Worm (Caenorhabditis elegans): ENCODE measurements around the gene K06A4.6.

K06A4.6 gene

DNA sequence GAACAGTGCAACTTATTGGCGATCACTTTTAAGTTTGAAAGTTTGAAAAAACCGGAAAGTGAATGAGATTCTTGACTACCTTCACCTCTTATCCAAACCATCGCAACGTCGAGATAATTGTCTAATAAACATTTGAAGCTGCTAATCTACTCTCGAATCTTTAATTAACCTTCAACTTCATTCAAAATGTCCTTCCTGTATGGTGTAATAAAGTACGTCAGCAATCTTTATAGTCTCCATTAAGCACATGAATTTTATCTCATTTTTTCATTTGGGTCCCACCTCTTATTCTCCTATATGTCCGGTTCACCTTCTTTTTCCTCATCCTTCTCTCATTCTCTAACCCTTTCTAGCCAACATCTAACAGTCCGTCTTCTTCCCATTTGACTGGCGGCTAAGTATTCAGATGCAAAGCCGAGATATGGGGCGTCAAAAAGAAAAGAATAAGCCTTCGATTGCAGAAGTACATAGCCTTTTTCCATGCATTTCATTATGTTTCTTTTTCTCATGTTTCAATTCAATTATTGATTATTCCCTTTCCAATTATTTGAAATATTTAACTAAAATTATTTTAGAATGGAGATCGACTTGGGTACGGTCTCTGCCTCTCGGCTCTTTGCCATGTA is 20.5 kb upstream of the K06A4.6 start, which contains the start of gene swt-5:
Gene swt-5, plus strand, starts transcription at position 576 of the 626 bp plus-strand sequence.
- TF ChIP-seq lsy-27 (tag; optimal IDR thresholded peaks at IDR 0.05; ENCODE audit: borderline replicate concordance, insufficient read depth) (no peak), K11D2.4 (GFP tag; IDR thresholded peaks at IDR 0.05) (no peak), dpff-1 (tag; optimal IDR thresholded peaks at IDR 0.05) (no peak), lin-35 (GFP tag; optimal IDR thresholded peaks at IDR 0.05) (no peak), ceh-40 (GFP tag; IDR thresholded peaks at IDR 0.05) (no peak), aptf-2 (GFP tag; conservative IDR thresholded peaks at IDR 0.05) (no peak), D2030.7 (GFP tag; IDR thresholded peaks at IDR 0.05) (no peak), attf-6 (GFP tag; IDR thresholded peaks at IDR 0.05) (no peak), ceh-27 (GFP tag; optimal IDR thresholded peaks at IDR 0.05) (no peak), atf-7 (tag; optimal IDR thresholded peaks at IDR 0.05) (no peak), die-1 (tag; optimal IDR thresholded peaks at IDR 0.05) (no peak), let-526 (GFP tag; IDR thresholded peaks at IDR 0.05) (no peak), C06A6.2 (GFP tag; conservative IDR thresholded peaks at IDR 0.05) (no peak), ztf-18 (tag; optimal IDR thresholded peaks at IDR 0.05) (no peak), snpc-3.4 (tag; optimal IDR thresholded peaks at IDR 0.05) (no peak), sptf-2 (GFP tag; optimal IDR thresholded peaks at IDR 0.05) (no peak), F49E8.2 (tag; optimal IDR thresholded peaks at IDR 0.05; ENCODE audit: insufficient read depth) (no peak), zim-3 (tag; optimal IDR thresholded peaks at IDR 0.05) (no peak)

DNA sequence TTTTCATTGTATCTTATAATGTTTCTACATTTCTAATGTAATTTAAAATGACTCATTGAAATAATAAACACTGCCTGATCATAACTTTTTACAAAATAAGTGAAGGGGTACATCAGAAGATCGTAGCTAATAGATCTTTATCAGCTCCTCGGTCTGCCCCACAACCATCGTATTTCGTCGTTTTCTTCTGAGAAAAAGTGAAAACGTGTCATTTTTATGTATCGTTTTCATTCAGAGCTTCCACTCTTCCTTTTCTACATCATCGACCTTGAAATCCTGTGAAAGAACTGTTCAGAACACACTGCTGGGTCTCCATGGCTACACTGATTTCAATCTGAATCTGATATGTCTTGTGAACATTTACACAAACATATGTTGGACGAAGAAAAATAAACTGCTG is 18.8 kb upstream of the K06A4.6 start:
- TF ChIP-seq lsy-27 (tag; optimal IDR thresholded peaks at IDR 0.05; ENCODE audit: borderline replicate concordance, insufficient read depth): no peak
- no peak for TF ChIP-seq chd-7 (tag; optimal IDR thresholded peaks at IDR 0.05)
- no peak for TF ChIP-seq rcor-1 (GFP tag; IDR thresholded peaks at IDR 0.05)
- no peak for TF ChIP-seq lag-1 (GFP tag; IDR thresholded peaks at IDR 0.05)
- TF ChIP-seq hsf-1 (GFP tag; IDR thresholded peaks at IDR 0.05): no peak
- no peak for TF ChIP-seq D2030.7 (GFP tag; IDR thresholded peaks at IDR 0.05)
- TF ChIP-seq lin-54 (GFP tag; optimal IDR thresholded peaks at IDR 0.05): no peak
- no peak for TF ChIP-seq lin-26 (GFP tag; IDR thresholded peaks at IDR 0.05)
- TF ChIP-seq nhr-179 (tag; optimal IDR thresholded peaks at IDR 0.05): no peak
- TF ChIP-seq nfyb-1 (GFP tag; IDR thresholded peaks at IDR 0.05): no peak
- no peak for TF ChIP-seq lin-35 (GFP tag; optimal IDR thresholded peaks at IDR 0.05)
- TF ChIP-seq snpc-4 (GFP tag; optimal IDR thresholded peaks at IDR 0.05): no peak
- no peak for TF ChIP-seq snpc-4 (tag; optimal IDR thresholded peaks at IDR 0.05)
- no peak for TF ChIP-seq ekl-4 (GFP tag; IDR thresholded peaks at IDR 0.05)

DNA sequence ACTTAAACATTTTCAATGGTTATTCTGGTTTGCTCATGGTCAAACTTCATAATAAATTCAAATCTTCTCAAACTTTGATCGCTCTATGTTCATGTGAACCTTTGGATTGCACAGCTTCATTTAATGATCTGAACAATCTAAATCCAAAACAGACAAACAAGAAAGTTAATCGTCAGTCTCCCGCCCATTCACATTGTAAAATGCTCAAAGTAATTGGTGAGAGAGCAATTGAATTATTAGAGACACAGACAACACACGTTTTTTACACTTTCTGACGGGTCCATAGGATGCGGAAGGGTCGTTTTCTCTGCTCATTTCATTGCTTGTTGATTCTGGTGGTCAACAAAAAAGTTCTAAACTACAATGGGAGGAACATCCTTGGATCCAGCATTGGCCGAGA is 16.3 kb upstream of the K06A4.6 start, which contains the start of gene gsnl-1:
Gene gsnl-1, plus strand, starts transcription at position 301 of the 400 bp plus-strand sequence.
- TF ChIP-seq nhr-179 (tag; optimal IDR thresholded peaks at IDR 0.05) (no peak), ztf-25 (GFP tag; IDR thresholded peaks at IDR 0.05) (no peak), B0035.1 (tag; optimal IDR thresholded peaks at IDR 0.05) (no peak), Y53G8AR.9 (GFP tag; conservative IDR thresholded peaks at IDR 0.05) (no peak), ccch-3 (GFP tag; optimal IDR thresholded peaks at IDR 0.05) (no peak), nfya-1 (tag; optimal IDR thresholded peaks at IDR 0.05; ENCODE audit: borderline replicate concordance, insufficient read depth) (no peak), hmg-1.2 (GFP tag; IDR thresholded peaks at IDR 0.05) (no peak), K11D2.4 (GFP tag; IDR thresholded peaks at IDR 0.05) (no peak), rpc-1 (optimal IDR thresholded peaks at IDR 0.05) (no peak), rpc-1 (tag; optimal IDR thresholded peaks at IDR 0.05) (no peak), F57A8.1 (GFP tag; optimal IDR thresholded peaks at IDR 0.05) (no peak), unc-130 (GFP tag; optimal IDR thresholded peaks at IDR 0.05) (no peak), him-1 (tag; optimal IDR thresholded peaks at IDR 0.05) (no peak), ceh-91 (GFP tag; IDR thresholded peaks at IDR 0.05) (no peak), ztf-18 (tag; optimal IDR thresholded peaks at IDR 0.05) (no peak), nhr-27 (tag; optimal IDR thresholded peaks at IDR 0.05) (no peak)

All from whole organism, young adult.